Worm (Caenorhabditis elegans): Measurements from ENCODE around the gene sago-1.

DNA sequence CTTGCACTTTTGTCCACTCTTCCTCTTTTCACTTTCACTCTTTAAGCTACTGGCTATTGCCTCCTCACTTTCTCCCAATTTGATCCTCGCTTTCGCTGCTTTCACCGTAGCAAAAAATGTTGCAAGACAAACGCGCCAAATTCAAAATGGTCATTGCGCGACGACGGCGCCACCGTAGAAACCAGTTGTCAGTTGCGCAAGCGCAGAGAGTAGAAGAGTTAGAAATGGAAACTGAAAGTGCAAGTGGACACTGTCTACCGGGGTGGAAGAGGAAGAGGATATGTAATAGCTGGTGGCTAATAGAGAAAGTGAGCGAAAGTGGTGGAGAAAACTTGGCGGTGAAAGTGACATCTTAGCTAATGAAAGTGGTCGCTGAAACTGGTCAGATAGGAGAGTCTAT lies 47.6 kb downstream of the sago-1 start:
- TF ChIP-seq unc-39 (tag; optimal IDR thresholded peaks at IDR 0.05) (no peak), nhr-10 (tag; optimal IDR thresholded peaks at IDR 0.05) (no peak), mab-5 (tag; optimal IDR thresholded peaks at IDR 0.05) (no peak), nhr-77 (tag; optimal IDR thresholded peaks at IDR 0.05) (no peak), ztf-11 (tag; optimal IDR thresholded peaks at IDR 0.05) (no peak), mdl-1 (tag; optimal IDR thresholded peaks at IDR 0.05) (no peak), nhr-23 (tag; optimal IDR thresholded peaks at IDR 0.05) (no peak), ama-1 (optimal IDR thresholded peaks at IDR 0.05) (no peak), Y55F3AM.14 (GFP tag; optimal IDR thresholded peaks at IDR 0.05) (peak; percentile 53), unc-62 (GFP tag; optimal IDR thresholded peaks at IDR 0.05) (no peak), fos-1 (tag; optimal IDR thresholded peaks at IDR 0.05) (no peak), nhr-25 (tag; optimal IDR thresholded peaks at IDR 0.05) (peak; percentile 70), lin-11 (tag; optimal IDR thresholded peaks at IDR 0.05) (no peak), egl-27 (tag; optimal IDR thresholded peaks at IDR 0.05) (peak; percentile 50)

Data from whole organism, L2 larva.